Fruit fly (Drosophila melanogaster): Measurements from ENCODE around the gene CG5614.
A peak's percentile ranks its signal among the peaks of the same experiment; 100 is the strongest.

Gene CG5614

dm6 chr3R:15803502-15804461, 24.2 kb downstream of the CG5614 start, which contains the start of gene alpha-Man-IIb (continued):
- TF ChIP-seq Jarid2 (GFP tag; optimal IDR thresholded peaks at IDR 0.05) (peak; percentile 95), Stat92E (GFP tag; optimal IDR thresholded peaks at IDR 0.05) (no peak), nmo (GFP tag; optimal IDR thresholded peaks at IDR 0.05) (peak; percentile 45), oc (tag; optimal IDR thresholded peaks at IDR 0.05) (peak; percentile 28), Six4 (GFP tag; optimal IDR thresholded peaks at IDR 0.05) (no peak), pan (optimal IDR thresholded peaks at IDR 0.05) (no peak), pan (GFP tag; optimal IDR thresholded peaks at IDR 0.05 in 1 of 2, IDR thresholded peaks at IDR 0.05 in 1 of 2) (peak in 1 of 2 experiments; percentile 48), run (tag; optimal IDR thresholded peaks at IDR 0.05) (no peak), Bteb2 (GFP tag; optimal IDR thresholded peaks at IDR 0.05) (no peak), CG1233 (GFP tag; optimal IDR thresholded peaks at IDR 0.05) (peak; percentile 6), CG10543 (GFP tag; optimal IDR thresholded peaks at IDR 0.05) (no peak), CG8944 (GFP tag; optimal IDR thresholded peaks at IDR 0.05) (no peak), CG4854 (GFP tag; optimal IDR thresholded peaks at IDR 0.05) (no peak), CG8388 (GFP tag; optimal IDR thresholded peaks at IDR 0.05) (no peak), CG18619 (GFP tag; optimal IDR thresholded peaks at IDR 0.05) (no peak), CG42726 (GFP tag; IDR thresholded peaks at IDR 0.05; ENCODE audit: partially characterized antibody) (peak; percentile 62; the same call in 1 of the 2 replicates), CG4730 (GFP tag; IDR thresholded peaks at IDR 0.05) (no peak), CG11695 (GFP tag; IDR thresholded peaks at IDR 0.05) (no peak), luna (GFP tag; optimal IDR thresholded peaks at IDR 0.05) (no peak), Tbp (GFP tag; optimal IDR thresholded peaks at IDR 0.05) (peak; percentile 7), CG30431 (GFP tag; optimal IDR thresholded peaks at IDR 0.05) (no peak), Hey (tag; optimal IDR thresholded peaks at IDR 0.05) (no peak), cwo (GFP tag; optimal IDR thresholded peaks at IDR 0.05) (no peak), sens-2 (GFP tag; IDR thresholded peaks at IDR 0.05) (no peak), Max (GFP tag; optimal IDR thresholded peaks at IDR 0.05) (peak; percentile 40), seq (GFP tag; IDR thresholded peaks at IDR 0.05) (no peak), aop (GFP tag; IDR thresholded peaks at IDR 0.05) (no peak), Opbp (GFP tag; IDR thresholded peaks at IDR 0.05; ENCODE audit: partially characterized antibody) (peak; percentile 64; the same call in 2 of the 3 replicates), z (GFP tag; IDR thresholded peaks at IDR 0.05) (no peak), NC2β (GFP tag; optimal IDR thresholded peaks at IDR 0.05) (no peak), trh (GFP tag; optimal IDR thresholded peaks at IDR 0.05) (no peak), CG1792 (GFP tag; optimal IDR thresholded peaks at IDR 0.05) (no peak), Hr3 (GFP tag; optimal IDR thresholded peaks at IDR 0.05) (no peak), pum (GFP tag; optimal IDR thresholded peaks at IDR 0.05) (no peak), Pdp1 (GFP tag; optimal IDR thresholded peaks at IDR 0.05) (peak; percentile 22), CG9876 (GFP tag; optimal IDR thresholded peaks at IDR 0.05) (no peak), unc-4 (GFP tag; IDR thresholded peaks at IDR 0.05; ENCODE audit: partially characterized antibody) (peak; percentile 88), Nf-YB (GFP tag; optimal IDR thresholded peaks at IDR 0.05) (peak; percentile 17), CG34224 (GFP tag; IDR thresholded peaks at IDR 0.05; ENCODE audit: partially characterized antibody) (peak; percentile 92), CG7372 (GFP tag; IDR thresholded peaks at IDR 0.05) (no peak), CG3995 (GFP tag; optimal IDR thresholded peaks at IDR 0.05) (peak; percentile 94), CG17186 (GFP tag; optimal IDR thresholded peaks at IDR 0.05) (peak; percentile 6), CTCF (GFP tag; optimal IDR thresholded peaks at IDR 0.05) (peak; percentile 96), yki (optimal IDR thresholded peaks at IDR 0.05) (no peak), toy (GFP tag; IDR thresholded peaks at IDR 0.05) (no peak), shn (GFP tag; optimal IDR thresholded peaks at IDR 0.05) (no peak), hkb (optimal IDR thresholded peaks at IDR 0.05) (no peak), hkb (GFP tag; IDR thresholded peaks at IDR 0.05) (no peak), CG11723 (GFP tag; optimal IDR thresholded peaks at IDR 0.05) (no peak)

All from whole organism, embryonic.